Worm (Caenorhabditis elegans): ENCODE results near the gene Y43F8B.10.

- TF ChIP-seq unc-62 (GFP tag; optimal IDR thresholded peaks at IDR 0.05) (no peak), elt-1 (tag; optimal IDR thresholded peaks at IDR 0.05; ENCODE audit: borderline replicate concordance, insufficient read depth) (no peak), nhr-12 (tag; optimal IDR thresholded peaks at IDR 0.05) (no peak), snpc-4 (tag; optimal IDR thresholded peaks at IDR 0.05) (no peak), nhr-76 (tag; optimal IDR thresholded peaks at IDR 0.05) (no peak), blmp-1 (tag; optimal IDR thresholded peaks at IDR 0.05) (no peak), ztf-11 (tag; optimal IDR thresholded peaks at IDR 0.05) (no peak), pha-4 (tag; optimal IDR thresholded peaks at IDR 0.05) (no peak), ceh-83 (GFP tag; optimal IDR thresholded peaks at IDR 0.05) (no peak), nhr-237 (tag; optimal IDR thresholded peaks at IDR 0.05) (no peak), flh-1 (GFP tag; optimal IDR thresholded peaks at IDR 0.05) (no peak), ces-1 (GFP tag; optimal IDR thresholded peaks at IDR 0.05) (no peak)
These were observed 11.4 kb downstream of the Y43F8B.10 start, which contains the start of gene Y43F8B.18 for ce11 chrV:19485690-19486089.

Data from whole organism, mixed stage, embryonic.